Fruit fly (Drosophila melanogaster): ENCODE data around the gene CG43993.

DNA sequence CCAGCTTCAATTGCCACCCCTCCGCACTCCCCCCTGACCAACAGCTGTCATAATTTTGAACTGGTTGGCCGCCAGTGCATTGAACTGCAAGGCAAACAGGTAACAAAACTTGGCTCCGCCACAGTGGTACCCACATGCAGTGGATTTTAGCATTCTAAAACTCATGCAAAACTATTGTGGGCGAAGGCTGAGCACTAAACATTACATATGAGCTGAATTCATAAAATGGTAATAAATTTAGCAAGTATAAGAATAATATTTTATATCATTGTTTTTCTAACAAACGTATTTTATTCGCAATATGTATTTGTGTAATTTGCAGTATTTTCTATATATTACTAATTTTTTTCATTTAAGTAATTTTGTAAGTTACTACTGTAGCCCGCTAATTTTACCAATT, 40.0 kb downstream of the CG43993 start:
- TF ChIP-seq CG31627 (GFP tag; optimal IDR thresholded peaks at IDR 0.05) (no peak), CG8119 (GFP tag; IDR thresholded peaks at IDR 0.05) (peak; percentile 86), CG6163 (GFP tag; IDR thresholded peaks at IDR 0.05) (peak; percentile 37; the same call in 2 of the 3 replicates), lz (GFP tag; optimal IDR thresholded peaks at IDR 0.05) (no peak), Lpt (GFP tag; optimal IDR thresholded peaks at IDR 0.05) (peak; percentile 44), CG4318 (GFP tag; optimal IDR thresholded peaks at IDR 0.05) (peak; percentile 74), Met (GFP tag; optimal IDR thresholded peaks at IDR 0.05) (no peak), CG7368 (GFP tag; optimal IDR thresholded peaks at IDR 0.05) (no peak)

Measured in whole organism, prepupa.